Fruit fly (Drosophila melanogaster) whole organism, embryonic: ENCODE results near the gene TRAM.

Experiments
- Blimp-1 ChIP-seq: fragments of 200-800 bp; sonication (Bioruptor generic); optimal IDR thresholded peaks from 3 replicates; lab custom pipeline; 2018; ENCODE audit warnings: missing biosample characterization, missing genetic modification characterization, mild to moderate bottlenecking, moderate library complexity, missing genetic modification reagents
- CG10462 ChIP-seq: fragments of 200-800 bp; sonication (Bioruptor generic); optimal IDR thresholded peaks from 2 replicates; lab custom pipeline; 2016; ENCODE audit warnings: missing biosample characterization, missing genetic modification characterization
- CG11093 ChIP-seq: fragments of 200-800 bp; sonication (Bioruptor generic); IDR thresholded peaks from 3 replicates; pipeline ENCODE4 v1.3.6; 2022; ENCODE audit warnings: missing biosample characterization, missing genetic modification characterization
- CG13624 ChIP-seq: fragments of 200-800 bp; sonication (Bioruptor generic); optimal IDR thresholded peaks from 2 replicates; lab custom pipeline; 2016; ENCODE audit warnings: missing biosample characterization, missing genetic modification characterization
- CG14050 ChIP-seq: fragments of 200-800 bp; sonication (Bioruptor generic); IDR thresholded peaks from 3 replicates; pipeline ENCODE4 v1.3.6; 2022; ENCODE audit warnings: missing biosample characterization, missing genetic modification characterization
- CG16863 ChIP-seq: fragments of 200-800 bp; sonication (Bioruptor generic); optimal IDR thresholded peaks from 3 replicates; lab custom pipeline; 2016; ENCODE audit warnings: missing biosample characterization, missing genetic modification characterization
- CG2120 ChIP-seq: fragments of 200-800 bp; sonication (Bioruptor generic); optimal IDR thresholded peaks from 3 replicates; lab custom pipeline; 2016; ENCODE audit warnings: missing biosample characterization, missing genetic modification characterization
- CG2129 ChIP-seq: fragments of 200-800 bp; sonication (Bioruptor generic); IDR thresholded peaks from 2 replicates; pipeline ENCODE4 v1.3.6; 2022; ENCODE audit warnings: missing biosample characterization, missing genetic modification characterization; ENCODE audit not compliant: partially characterized antibody
- CG2202 ChIP-seq: fragments of 200-800 bp; sonication (Bioruptor generic); optimal IDR thresholded peaks from 2 replicates; lab custom pipeline; 2018; ENCODE audit warnings: missing biosample characterization, mild to moderate bottlenecking, missing genetic modification characterization
- CG34376 ChIP-seq: fragments of 200-800 bp; sonication (Bioruptor generic); optimal IDR thresholded peaks from 2 replicates; lab custom pipeline; 2018; ENCODE audit warnings: missing biosample characterization, mild to moderate bottlenecking, missing genetic modification characterization
- CG6765 ChIP-seq: fragments of 200-800 bp; sonication (Bioruptor generic); optimal IDR thresholded peaks from 3 replicates; lab custom pipeline; 2017; ENCODE audit warnings: missing biosample characterization, mild to moderate bottlenecking, missing genetic modification characterization
- CG6813 ChIP-seq: fragments of 200-800 bp; sonication (Bioruptor generic); optimal IDR thresholded peaks from 2 replicates; lab custom pipeline; 2017; ENCODE audit warnings: missing biosample characterization, missing genetic modification characterization, mild to moderate bottlenecking, moderate library complexity, missing genetic modification reagents
- CG7372 ChIP-seq: fragments of 200-800 bp; sonication (Bioruptor generic); IDR thresholded peaks from 2 replicates; pipeline ENCODE4 v1.3.6; 2022; ENCODE audit warnings: missing biosample characterization, missing genetic modification characterization
- CG8290 ChIP-seq, 3 experiments: fragments of 200-800 bp; sonication (Bioruptor generic); optimal IDR thresholded peaks; 2 replicates each; lab custom pipeline; 2016 to 2019; ENCODE audit warnings: missing biosample characterization in 3 of 3, missing genetic modification characterization in 3 of 3, mild to moderate bottlenecking in 2 of 3, moderate library complexity in 1 of 3
- CG8388 ChIP-seq: fragments of 200-800 bp; sonication (Bioruptor generic); optimal IDR thresholded peaks from 2 replicates; lab custom pipeline; 2019; ENCODE audit warnings: missing biosample characterization, mild to moderate bottlenecking, missing genetic modification characterization, moderate library complexity
- Elba2 ChIP-seq: fragments of 200-800 bp; sonication (Bioruptor generic); optimal IDR thresholded peaks from 3 replicates; lab custom pipeline; 2016; ENCODE audit warnings: missing biosample characterization, missing genetic modification characterization
- Ets97D ChIP-seq: fragments of 200-800 bp; sonication (Bioruptor generic); optimal IDR thresholded peaks from 3 replicates; lab custom pipeline; 2016; ENCODE audit warnings: missing biosample characterization, missing genetic modification characterization
- Fer2 ChIP-seq: fragments of 200-800 bp; sonication (Bioruptor generic); optimal IDR thresholded peaks from 2 replicates; lab custom pipeline; 2018; ENCODE audit warnings: missing biosample characterization, mild to moderate bottlenecking, missing genetic modification characterization, moderate library complexity
- Hmr ChIP-seq: fragments of 200-800 bp; sonication (Bioruptor generic); optimal IDR thresholded peaks from 3 replicates; lab custom pipeline; 2017; ENCODE audit warnings: mild to moderate bottlenecking, missing biosample characterization, missing genetic modification reagents, missing genetic modification characterization
- Hmx ChIP-seq: fragments of 200-800 bp; sonication (Bioruptor generic); optimal IDR thresholded peaks from 2 replicates; lab custom pipeline; 2016; ENCODE audit warnings: missing biosample characterization, missing genetic modification characterization
- Hsf ChIP-seq: fragments of 200-800 bp; sonication (Bioruptor generic); optimal IDR thresholded peaks from 3 replicates; lab custom pipeline; 2016; ENCODE audit warnings: missing biosample characterization, missing genetic modification characterization
- Lhr ChIP-seq: fragments of 200-800 bp; sonication (Bioruptor generic); optimal IDR thresholded peaks from 3 replicates; lab custom pipeline; 2017; ENCODE audit warnings: mild to moderate bottlenecking, missing biosample characterization, missing genetic modification reagents, missing genetic modification characterization
- Mad ChIP-seq: fragments of 200-800 bp; sonication (Bioruptor generic); optimal IDR thresholded peaks from 2 replicates; lab custom pipeline; 2016; ENCODE audit warnings: missing biosample characterization, missing genetic modification characterization
- Med ChIP-seq: fragments of 200-800 bp; sonication (Bioruptor generic); peaks from one replicate; lab custom pipeline; 2016; ENCODE audit warnings: missing biosample characterization, missing genetic modification characterization, mild to moderate bottlenecking, inconsistent platforms, moderate library complexity
- Myb ChIP-seq: fragments of 200-800 bp; sonication (Bioruptor generic); optimal IDR thresholded peaks from 2 replicates; lab custom pipeline; 2016; ENCODE audit warnings: missing biosample characterization, missing genetic modification characterization
- Ptx1 ChIP-seq: fragments of 200-800 bp; sonication (Bioruptor generic); IDR thresholded peaks from 2 replicates; pipeline ENCODE4 v1.3.6; 2022; ENCODE audit warnings: missing biosample characterization, missing genetic modification characterization
- Side ChIP-seq: fragments of 200-800 bp; sonication (Bioruptor generic); optimal IDR thresholded peaks from 2 replicates; lab custom pipeline; 2016; ENCODE audit warnings: missing biosample characterization, missing genetic modification characterization
- Sin3A ChIP-seq: fragments of >200 bp; optimal IDR thresholded peaks from 2 replicates; lab custom pipeline; 2018
- Sox100B ChIP-seq: fragments of 200-800 bp; sonication (Bioruptor generic); optimal IDR thresholded peaks from 3 replicates; lab custom pipeline; 2018; ENCODE audit warnings: missing biosample characterization, mild to moderate bottlenecking, missing genetic modification characterization
- Spps ChIP-seq: fragments of 200-800 bp; sonication (Bioruptor generic); optimal IDR thresholded peaks from 2 replicates; lab custom pipeline; 2018; ENCODE audit warnings: missing biosample characterization, mild to moderate bottlenecking, missing genetic modification characterization
- ap ChIP-seq: fragments of 200-800 bp; sonication (Bioruptor generic); IDR thresholded peaks from 2 replicates; pipeline ENCODE4 v1.3.6; 2022; ENCODE audit warnings: missing biosample characterization, missing genetic modification characterization
- ase ChIP-seq: fragments of 200-800 bp; sonication (Bioruptor generic); IDR thresholded peaks from 3 replicates; pipeline ENCODE4 v1.3.6; 2022; ENCODE audit warnings: missing biosample characterization, missing genetic modification characterization
- bab2 ChIP-seq: fragments of 200-800 bp; sonication (Bioruptor generic); optimal IDR thresholded peaks from 2 replicates; lab custom pipeline; 2016; ENCODE audit warnings: missing biosample characterization, missing genetic modification characterization
- dpn ChIP-seq, 2 experiments: fragments of 200-800 bp; sonication (Bioruptor generic); optimal IDR thresholded peaks; 3 replicates each; lab custom pipeline; 2016; ENCODE audit warnings: missing biosample characterization in 2 of 2, missing genetic modification characterization in 2 of 2
- en ChIP-seq: fragments of 200-800 bp; sonication (Bioruptor generic); optimal IDR thresholded peaks from 2 replicates; lab custom pipeline; 2016; ENCODE audit warnings: missing biosample characterization, missing genetic modification characterization
- esg ChIP-seq: fragments of 200-800 bp; sonication (Bioruptor generic); conservative IDR thresholded peaks from 2 replicates; pipeline ENCODE4 v1.3.6; 2022; ENCODE audit warnings: missing biosample characterization, missing genetic modification characterization
- fd64A ChIP-seq: fragments of 200-800 bp; sonication (Bioruptor generic); optimal IDR thresholded peaks from 3 replicates; lab custom pipeline; 2018; ENCODE audit warnings: missing biosample characterization, mild to moderate bottlenecking, missing genetic modification characterization
- fd96Cb ChIP-seq: fragments of 200-800 bp; sonication (Bioruptor generic); optimal IDR thresholded peaks from 2 replicates; lab custom pipeline; 2018; ENCODE audit warnings: missing biosample characterization, mild to moderate bottlenecking, missing genetic modification characterization, moderate library complexity
- lbe ChIP-seq: fragments of 200-800 bp; sonication (Bioruptor generic); optimal IDR thresholded peaks from 2 replicates; lab custom pipeline; 2016; ENCODE audit warnings: missing biosample characterization, mild to moderate bottlenecking, missing genetic modification characterization
- lola ChIP-seq, 3 experiments: fragments of >200 bp in 2 of 3; fragments of 200-800 bp in 1 of 3; sonication (Bioruptor generic) in 1 of 3; optimal IDR thresholded peaks; 2 replicates each; lab custom pipeline; 2017 to 2019; ENCODE audit warnings: missing biosample characterization in 3 of 3, missing genetic modification characterization in 3 of 3, mild to moderate bottlenecking in 1 of 3, moderate library complexity in 1 of 3
- mirr ChIP-seq: fragments of 200-800 bp; sonication (Bioruptor generic); optimal IDR thresholded peaks from 3 replicates; lab custom pipeline; 2018; ENCODE audit warnings: missing biosample characterization, mild to moderate bottlenecking, missing genetic modification characterization
- nerfin-1 ChIP-seq: fragments of 200-800 bp; sonication (Bioruptor generic); optimal IDR thresholded peaks from 3 replicates; lab custom pipeline; 2019; ENCODE audit warnings: missing biosample characterization, mild to moderate bottlenecking, missing genetic modification characterization, moderate library complexity
- odd ChIP-seq: fragments of 200-800 bp; sonication (Bioruptor generic); optimal IDR thresholded peaks from 2 replicates; lab custom pipeline; 2017; ENCODE audit warnings: missing biosample characterization, mild to moderate bottlenecking, missing genetic modification characterization
- schlank ChIP-seq: fragments of 200-800 bp; sonication (Bioruptor generic); optimal IDR thresholded peaks from 2 replicates; lab custom pipeline; 2018; ENCODE audit warnings: missing biosample characterization, mild to moderate bottlenecking, missing genetic modification characterization
- sima ChIP-seq: fragments of 200-800 bp; sonication (Bioruptor generic); optimal IDR thresholded peaks from 2 replicates; lab custom pipeline; 2016; ENCODE audit warnings: missing biosample characterization, missing genetic modification characterization
- stwl ChIP-seq: fragments of 200-800 bp; sonication (Bioruptor generic); optimal IDR thresholded peaks from 3 replicates; lab custom pipeline; 2018; ENCODE audit warnings: missing biosample characterization, mild to moderate bottlenecking, missing genetic modification characterization, moderate library complexity
- tap ChIP-seq: fragments of 200-800 bp; optimal IDR thresholded peaks from 3 replicates; lab custom pipeline; 2019; ENCODE audit warnings: missing biosample characterization, mild to moderate bottlenecking, missing genetic modification characterization, moderate library complexity
- trem ChIP-seq: fragments of 200-800 bp; optimal IDR thresholded peaks from 3 replicates; lab custom pipeline; 2019; ENCODE audit warnings: missing biosample characterization, mild to moderate bottlenecking, missing genetic modification characterization, moderate library complexity
- trh ChIP-seq: fragments of 200-800 bp; sonication (Bioruptor generic); optimal IDR thresholded peaks from 2 replicates; lab custom pipeline; 2016; ENCODE audit warnings: missing biosample characterization, missing genetic modification characterization
- unc-4 ChIP-seq: fragments of 200-800 bp; sonication (Bioruptor generic); IDR thresholded peaks from 2 replicates; pipeline ENCODE4 v1.3.6; 2022; ENCODE audit warnings: missing biosample characterization, missing genetic modification characterization; ENCODE audit not compliant: partially characterized antibody
- usp ChIP-seq: fragments of >200 bp; optimal IDR thresholded peaks from 2 replicates; lab custom pipeline; 2017; ENCODE audit warnings: missing biosample characterization, missing genetic modification characterization

TRAM gene

dm6 chrX:940580-941184 is 5.7 kb downstream of the TRAM start, which contains the start of the genes CG3704 and mus81 (continued):
- TF ChIP-seq Blimp-1 (GFP tag; lab: Kevin White, UChicago) (no peak), schlank (tag; lab: Kevin White, UChicago) (no peak), CG16863 (GFP tag; lab: Kevin White, UChicago) (no peak), en (GFP tag; lab: Kevin White, UChicago) (no peak), Mad (GFP tag; lab: Kevin White, UChicago) (no peak), CG6813 (GFP tag; lab: Kevin White, UChicago) (no peak), Myb (GFP tag; lab: Kevin White, UChicago) (peak; percentile 47), CG2120 (peak; percentile 14), lola (GFP tag; optimal IDR thresholded peaks at IDR 0.05; lab: Kevin White, UChicago) (no peak), ase (no peak), CG14050 (GFP tag; lab: Robert Waterston, UW) (no peak), Med (peak; percentile 67), CG6765 (no peak), CG13624 (no peak), CG10462 (GFP tag; lab: Kevin White, UChicago) (no peak), CG34376 (GFP tag; lab: Kevin White, UChicago) (no peak), sima (GFP tag; lab: Kevin White, UChicago) (no peak), Ptx1 (GFP tag; lab: Robert Waterston, UW) (no peak), Hmr (GFP tag; lab: Kevin White, UChicago) (no peak), CG8388 (GFP tag; lab: Kevin White, UChicago) (no peak), Fer2 (tag; lab: Kevin White, UChicago) (no peak), Lhr (GFP tag; lab: Kevin White, UChicago) (peak; percentile 39), Hsf (GFP tag; lab: Kevin White, UChicago) (peak; percentile 4), Sin3A (lab: Kevin White, UChicago) (peak; percentile 88), stwl (tag; lab: Kevin White, UChicago) (peak; percentile 58), lbe (GFP tag; lab: Kevin White, UChicago) (no peak), CG2129 (0 out of 2 replicates have a peak, but pooled peaks have one; percentile 12), CG11093 (GFP tag; lab: Robert Waterston, UW) (no peak), CG8290 (GFP tag; optimal IDR thresholded peaks at IDR 0.05; lab: Kevin White, UChicago) (no peak), CG8290 (tag; optimal IDR thresholded peaks at IDR 0.05; lab: Kevin White, UChicago) (no peak), nerfin-1 (tag; lab: Kevin White, UChicago) (no peak), trem (peak; percentile 52), Elba2 (no peak), dpn (GFP tag; optimal IDR thresholded peaks at IDR 0.05; lab: Kevin White, UChicago) (no peak), usp (no peak), ap (GFP tag; lab: Robert Waterston, UW) (no peak), esg (GFP tag; lab: Robert Waterston, UW) (no peak), Side (GFP tag; lab: Kevin White, UChicago) (no peak), Sox100B (GFP tag; lab: Kevin White, UChicago) (no peak), tap (no peak), mirr (no peak), odd (GFP tag; lab: Kevin White, UChicago) (no peak), CG7372 (GFP tag; lab: Robert Waterston, UW) (no peak), fd64A (GFP tag; lab: Kevin White, UChicago) (no peak), Ets97D (GFP tag; lab: Kevin White, UChicago) (no peak), trh (GFP tag; lab: Kevin White, UChicago) (no peak), bab2 (no peak), Hmx (GFP tag; lab: Kevin White, UChicago) (no peak), fd96Cb (tag; lab: Kevin White, UChicago) (no peak), Spps (no peak), unc-4 (peak; percentile 66), CG2202 (tag; lab: Kevin White, UChicago) (no peak)
